Worm (Caenorhabditis elegans): ENCODE data around the gene ins-10.

ins-10 gene

ce11 chrV:14008353-14008859, 25.3 kb upstream of the ins-10 start:
- TF ChIP-seq ztf-4 (tag; optimal IDR thresholded peaks at IDR 0.05) (peak; percentile 24), mml-1 (tag; optimal IDR thresholded peaks at IDR 0.05) (no peak), nhr-25 (tag; optimal IDR thresholded peaks at IDR 0.05) (peak; percentile 71), ama-1 (optimal IDR thresholded peaks at IDR 0.05) (peak; percentile 21), nhr-28 (tag; optimal IDR thresholded peaks at IDR 0.05) (no peak), ztf-11 (tag; optimal IDR thresholded peaks at IDR 0.05) (no peak), elt-2 (tag; optimal IDR thresholded peaks at IDR 0.05) (peak; percentile 51), nhr-43 (tag; optimal IDR thresholded peaks at IDR 0.05; ENCODE audit: poor library complexity, severe bottlenecking) (peak; percentile 53), hmg-11 (tag; optimal IDR thresholded peaks at IDR 0.05) (peak; percentile 33), ceh-28 (tag; optimal IDR thresholded peaks at IDR 0.05) (peak; percentile 38), nhr-23 (tag; optimal IDR thresholded peaks at IDR 0.05) (peak; percentile 7), nfya-1 (tag; optimal IDR thresholded peaks at IDR 0.05; ENCODE audit: insufficient read depth) (peak; percentile 47), lsy-12 (tag; optimal IDR thresholded peaks at IDR 0.05) (peak; percentile 56)

- TF ChIP-seq nhr-76 (tag; optimal IDR thresholded peaks at IDR 0.05), result no peak
- no peak for TF ChIP-seq lin-15B (tag; optimal IDR thresholded peaks at IDR 0.05)
- no peak for TF ChIP-seq nhr-77 (tag; optimal IDR thresholded peaks at IDR 0.05)
Observed at ce11 chrV:14010021-14010420, 23.7 kb upstream of the ins-10 start.

ce11 chrV:14011427-14011826, 22.3 kb upstream of the ins-10 start:
- TF ChIP-seq ceh-16 (tag; optimal IDR thresholded peaks at IDR 0.05), result no peak
- TF ChIP-seq ceh-9 (tag; optimal IDR thresholded peaks at IDR 0.05), result no peak
- TF ChIP-seq nhr-12 (tag; optimal IDR thresholded peaks at IDR 0.05), result no peak
- no peak for TF ChIP-seq egl-27 (tag; optimal IDR thresholded peaks at IDR 0.05)
- TF ChIP-seq mdl-1 (tag; optimal IDR thresholded peaks at IDR 0.05), result no peak
- no peak for TF ChIP-seq nhr-11 (tag; optimal IDR thresholded peaks at IDR 0.05)
- no peak for TF ChIP-seq ceh-28 (tag; optimal IDR thresholded peaks at IDR 0.05)

- no peak for TF ChIP-seq ZK546.5 (tag; optimal IDR thresholded peaks at IDR 0.05)
- peak; percentile 80 for TF ChIP-seq lin-15B (tag; optimal IDR thresholded peaks at IDR 0.05)
- TF ChIP-seq nhr-28 (tag; optimal IDR thresholded peaks at IDR 0.05), result no peak
- TF ChIP-seq nhr-43 (tag; optimal IDR thresholded peaks at IDR 0.05; ENCODE audit: poor library complexity, severe bottlenecking), result peak; percentile 33
- TF ChIP-seq fkh-2 (tag; optimal IDR thresholded peaks at IDR 0.05), result no peak
- TF ChIP-seq fos-1 (tag; optimal IDR thresholded peaks at IDR 0.05), result no peak
- TF ChIP-seq pha-4 (tag; optimal IDR thresholded peaks at IDR 0.05), result peak; percentile 79
- TF ChIP-seq ceh-16 (tag; optimal IDR thresholded peaks at IDR 0.05), result no peak
- peak; percentile 78 for TF ChIP-seq nfya-1 (tag; optimal IDR thresholded peaks at IDR 0.05; ENCODE audit: insufficient read depth)
- no peak for TF ChIP-seq nhr-67 (tag; optimal IDR thresholded peaks at IDR 0.05)
- peak; percentile 55 for TF ChIP-seq elt-2 (tag; optimal IDR thresholded peaks at IDR 0.05)
- peak; percentile 70 for TF ChIP-seq ceh-28 (tag; optimal IDR thresholded peaks at IDR 0.05)
- peak; percentile 32 for TF ChIP-seq lsy-12 (tag; optimal IDR thresholded peaks at IDR 0.05)
- TF ChIP-seq hmg-11 (tag; optimal IDR thresholded peaks at IDR 0.05), result peak; percentile 73
- peak; percentile 20 for TF ChIP-seq pqm-1 (tag; optimal IDR thresholded peaks at IDR 0.05)
- no peak for TF ChIP-seq elt-3 (tag; optimal IDR thresholded peaks at IDR 0.05)
- TF ChIP-seq elt-1 (tag; optimal IDR thresholded peaks at IDR 0.05), result no peak
- TF ChIP-seq snpc-4 (tag; optimal IDR thresholded peaks at IDR 0.05), result peak; percentile 80
- no peak for TF ChIP-seq zag-1 (tag; optimal IDR thresholded peaks at IDR 0.05)
- TF ChIP-seq nhr-11 (tag; optimal IDR thresholded peaks at IDR 0.05), result peak; percentile 13
- TF ChIP-seq R02D3.7 (tag; optimal IDR thresholded peaks at IDR 0.05), result peak; percentile 28
- TF ChIP-seq jun-1 (tag; optimal IDR thresholded peaks at IDR 0.05), result peak; percentile 28
- peak; percentile 93 for TF ChIP-seq lin-39 (tag; optimal IDR thresholded peaks at IDR 0.05)
- TF ChIP-seq fkh-10 (GFP tag; optimal IDR thresholded peaks at IDR 0.05), result peak; percentile 21
- no peak for TF ChIP-seq aly-2 (tag; optimal IDR thresholded peaks at IDR 0.05)
- peak; percentile 62 for TF ChIP-seq skn-1 (tag; optimal IDR thresholded peaks at IDR 0.05)
- TF ChIP-seq ama-1 (optimal IDR thresholded peaks at IDR 0.05), result peak; percentile 58
- TF ChIP-seq nhr-25 (tag; optimal IDR thresholded peaks at IDR 0.05), result peak; percentile 57
- no peak for TF ChIP-seq nhr-12 (tag; optimal IDR thresholded peaks at IDR 0.05)
- TF ChIP-seq egl-5 (tag; optimal IDR thresholded peaks at IDR 0.05), result peak; percentile 42
- peak; percentile 77 for TF ChIP-seq nhr-23 (tag; optimal IDR thresholded peaks at IDR 0.05)
Observed at ce11 chrV:14012002-14012554, 21.7 kb upstream of the ins-10 start, which contains the start of the genes ddx-17 and aip-1. Gene ddx-17, minus strand, starts transcription at chrV:14012052. Gene aip-1, plus strand, starts transcription at chrV:14012333.

Data from whole organism, L3 larva.